Fruit fly (Drosophila melanogaster): Measurements from ENCODE around the gene Pomp.

Gene Pomp

DNA sequence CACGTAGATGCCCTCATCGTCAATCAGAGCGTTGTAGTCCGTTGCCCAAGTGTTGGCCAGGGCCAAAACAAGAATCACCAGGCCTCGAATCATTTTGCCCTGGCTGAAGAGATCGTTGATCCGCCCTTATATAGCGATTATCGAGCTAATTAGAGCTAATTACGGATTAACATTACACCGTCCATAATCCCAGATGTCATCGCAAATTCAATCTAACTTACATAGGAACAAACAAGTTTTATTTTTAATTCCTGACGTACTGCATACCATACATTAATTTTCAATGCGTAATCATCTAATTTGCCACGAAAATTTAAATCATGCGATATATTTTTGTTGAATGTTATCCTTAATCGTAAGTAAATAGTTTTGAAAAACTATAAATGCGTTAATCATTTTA is 29.7 kb downstream of the Pomp start, which contains the start of gene CheB38b:
Gene CheB38b (minus strand): TSS at position 101 of the 400 bp plus-strand sequence.
- no peak for TF ChIP-seq CG17801 (GFP tag; optimal IDR thresholded peaks at IDR 0.05; ENCODE audit: partially characterized antibody)

DNA sequence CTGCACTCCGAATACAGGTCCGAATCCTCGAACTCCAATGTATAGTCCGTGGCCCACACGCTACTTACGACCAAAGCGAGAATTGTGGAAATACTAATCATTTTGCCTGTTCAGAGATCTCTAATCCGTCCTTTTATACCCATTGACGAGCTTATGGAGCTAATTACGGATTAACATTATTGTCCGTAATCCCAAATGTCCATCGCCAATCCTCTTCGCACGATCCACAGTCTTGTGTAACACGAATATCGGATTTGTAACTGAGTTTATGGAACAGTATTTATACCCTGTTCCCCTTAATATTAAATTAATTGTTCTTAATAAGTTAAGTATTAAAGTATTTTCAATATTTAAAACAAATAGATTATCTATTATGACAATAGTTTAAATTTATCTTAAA is 31.0 kb downstream of the Pomp start, which contains the start of gene CheB38a:
Gene CheB38a (minus strand): TSS at position 101 of the 400 bp plus-strand sequence.
- no peak for TF ChIP-seq CG17801 (GFP tag; optimal IDR thresholded peaks at IDR 0.05; ENCODE audit: partially characterized antibody)

DNA sequence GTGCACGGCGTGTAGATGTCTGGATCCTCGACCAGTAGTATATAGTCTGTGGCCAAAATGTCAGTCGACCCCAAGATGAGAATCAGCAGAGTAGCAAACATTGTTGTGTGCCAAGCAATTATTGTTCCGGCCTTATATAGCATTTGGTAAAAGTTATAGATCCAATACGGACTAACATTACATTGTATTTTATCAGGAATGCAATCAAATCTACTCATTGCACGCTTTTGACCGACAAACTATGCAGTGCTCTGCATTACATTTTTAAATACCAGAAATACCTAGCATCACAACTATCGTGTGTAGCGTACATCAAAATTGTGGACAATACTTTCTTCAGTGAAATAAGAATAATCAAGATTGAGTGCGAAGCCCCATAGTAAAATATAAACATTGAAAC is 33.3 kb downstream of the Pomp start, which contains the start of gene CheB38c:
Gene CheB38c (minus strand): TSS at position 101 of the 400 bp plus-strand sequence.
- TF ChIP-seq CG17801 (GFP tag; optimal IDR thresholded peaks at IDR 0.05; ENCODE audit: partially characterized antibody): no peak

DNA sequence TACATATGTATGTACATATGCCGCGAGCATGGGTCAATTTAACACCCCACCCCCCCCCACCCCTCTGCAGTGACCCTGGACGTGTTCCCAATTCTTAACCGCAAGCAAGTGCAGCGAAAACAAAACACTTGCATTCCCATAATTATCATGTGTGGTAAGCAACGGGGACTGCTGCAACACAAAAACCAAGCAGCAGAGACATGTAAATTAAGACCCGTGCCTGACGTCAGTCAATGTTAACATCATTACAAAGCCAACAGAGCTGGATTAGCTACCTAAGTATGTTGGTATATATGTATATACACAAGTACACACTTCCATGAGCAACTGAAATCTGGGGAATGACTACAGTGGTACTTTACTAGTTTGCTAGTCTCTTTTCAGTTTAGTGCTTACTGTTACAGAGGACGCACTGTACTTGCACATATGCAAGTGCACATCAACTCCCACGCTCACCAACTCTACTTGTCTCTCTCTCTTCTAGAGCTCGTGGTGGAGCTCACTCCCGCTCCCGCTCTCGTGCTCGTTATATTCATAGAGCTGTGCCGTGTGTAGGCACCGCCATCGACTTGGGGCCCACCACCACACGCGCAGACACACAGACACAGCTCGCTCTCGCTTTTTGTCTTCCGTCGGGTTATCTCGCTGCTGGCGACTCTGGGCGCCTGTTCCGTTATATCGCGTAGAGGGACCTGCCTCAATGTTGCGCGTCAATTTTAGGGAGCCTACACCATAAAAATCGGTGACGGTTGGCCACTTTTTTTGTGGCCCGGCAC is 34.0 kb downstream of the Pomp start:
- TF ChIP-seq CG17801 (GFP tag; optimal IDR thresholded peaks at IDR 0.05; ENCODE audit: partially characterized antibody): peak; percentile 50

DNA sequence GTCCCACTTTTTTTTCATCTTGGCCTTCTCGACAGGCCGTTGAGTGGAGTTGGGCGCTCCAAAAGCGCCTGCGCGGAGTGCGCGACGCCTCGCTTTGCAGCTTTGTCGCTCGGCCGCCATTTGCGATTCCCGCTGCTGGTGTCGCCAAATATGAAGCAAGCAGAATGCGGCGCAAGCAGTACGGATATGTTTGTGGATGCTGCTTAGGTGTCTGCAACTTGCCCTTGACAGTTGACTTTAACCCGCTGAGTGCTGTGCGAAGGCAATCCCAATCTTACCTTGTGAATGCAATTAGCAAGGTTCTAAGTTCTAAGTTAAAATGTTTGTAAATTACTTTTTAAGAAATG is 34.5 kb downstream of the Pomp start:
- no peak for TF ChIP-seq CG17801 (GFP tag; optimal IDR thresholded peaks at IDR 0.05; ENCODE audit: partially characterized antibody)

DNA sequence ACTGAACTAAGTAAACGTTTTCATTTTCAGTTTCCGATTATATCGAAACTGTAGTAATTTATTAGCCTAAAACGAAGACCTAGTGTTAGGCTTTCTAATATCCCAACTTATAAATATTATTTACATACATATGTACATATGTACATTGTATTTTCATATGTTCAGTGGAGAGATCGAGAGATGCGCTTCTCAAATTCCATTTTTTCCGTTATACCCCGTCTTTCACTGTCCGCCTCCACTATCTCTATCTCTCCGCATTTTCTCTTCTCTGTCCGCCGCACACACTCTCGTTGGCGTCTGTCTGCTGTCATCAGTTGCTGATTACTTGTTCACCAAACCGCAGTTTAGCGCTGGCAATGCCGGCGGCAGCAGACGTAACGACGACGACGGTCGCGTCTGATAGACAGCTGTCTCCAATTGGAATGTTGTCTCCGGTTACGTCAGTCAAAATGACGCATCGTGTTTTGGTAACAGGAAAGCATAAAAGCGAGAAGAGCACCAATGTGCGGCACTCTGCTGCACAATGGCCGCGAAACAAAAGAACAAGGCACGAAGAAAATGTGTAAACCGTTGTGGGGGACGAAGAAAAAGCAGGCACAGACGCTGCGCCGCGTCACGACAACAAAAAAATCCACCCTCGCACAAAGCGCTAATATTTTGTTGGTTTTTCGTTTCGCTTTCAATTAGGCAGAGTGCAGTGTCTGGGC is 35.2 kb downstream of the Pomp start, which contains the start of gene CG9331:
Gene CG9331 (plus strand): TSS at position 340 of the 707 bp plus-strand sequence.
- TF ChIP-seq CG17801 (GFP tag; optimal IDR thresholded peaks at IDR 0.05; ENCODE audit: partially characterized antibody): no peak

DNA sequence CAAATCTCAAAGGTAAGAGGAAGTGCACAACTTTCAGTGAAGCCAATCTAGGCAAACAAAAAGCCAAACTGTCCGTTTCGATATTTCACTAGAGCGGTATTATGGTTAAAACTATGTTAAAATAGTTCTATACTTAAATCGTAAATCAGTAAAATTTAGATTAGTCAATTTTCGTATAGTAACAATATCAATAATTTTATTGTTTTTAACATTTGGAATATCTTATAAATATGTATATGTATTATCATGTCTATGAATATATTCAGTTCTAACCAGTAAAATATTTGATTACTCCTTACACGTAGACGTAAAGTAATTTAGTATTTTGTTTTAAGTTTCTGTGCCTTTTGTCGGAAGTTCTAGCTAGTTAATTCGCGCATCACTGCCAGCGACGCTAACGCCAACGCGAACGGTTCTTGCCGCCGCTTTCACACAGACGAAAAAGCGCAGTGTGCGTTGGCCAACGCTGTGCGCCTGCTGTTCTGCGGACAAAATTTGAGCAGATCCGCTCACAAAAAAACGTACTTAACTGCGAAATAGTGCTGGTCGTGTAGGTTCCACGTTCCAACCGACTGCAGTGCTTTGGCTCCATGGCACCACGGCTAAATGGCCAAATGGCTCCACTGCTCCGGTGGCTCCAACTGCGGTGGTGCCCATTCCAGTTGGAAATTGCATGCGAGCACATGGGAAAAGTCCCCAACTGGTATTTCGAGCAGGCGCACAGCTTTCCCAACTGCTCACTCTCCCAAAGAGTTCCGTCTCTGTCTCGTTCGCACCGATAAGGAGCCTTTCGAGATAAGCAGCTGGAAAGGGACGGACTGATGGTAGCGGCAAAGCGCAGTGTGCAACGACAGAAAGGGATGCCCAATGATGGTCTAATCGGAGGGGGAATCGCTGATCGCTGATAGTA is 36.0 kb downstream of the Pomp start:
- TF ChIP-seq CG17801 (GFP tag; optimal IDR thresholded peaks at IDR 0.05; ENCODE audit: partially characterized antibody): peak; percentile 55

DNA sequence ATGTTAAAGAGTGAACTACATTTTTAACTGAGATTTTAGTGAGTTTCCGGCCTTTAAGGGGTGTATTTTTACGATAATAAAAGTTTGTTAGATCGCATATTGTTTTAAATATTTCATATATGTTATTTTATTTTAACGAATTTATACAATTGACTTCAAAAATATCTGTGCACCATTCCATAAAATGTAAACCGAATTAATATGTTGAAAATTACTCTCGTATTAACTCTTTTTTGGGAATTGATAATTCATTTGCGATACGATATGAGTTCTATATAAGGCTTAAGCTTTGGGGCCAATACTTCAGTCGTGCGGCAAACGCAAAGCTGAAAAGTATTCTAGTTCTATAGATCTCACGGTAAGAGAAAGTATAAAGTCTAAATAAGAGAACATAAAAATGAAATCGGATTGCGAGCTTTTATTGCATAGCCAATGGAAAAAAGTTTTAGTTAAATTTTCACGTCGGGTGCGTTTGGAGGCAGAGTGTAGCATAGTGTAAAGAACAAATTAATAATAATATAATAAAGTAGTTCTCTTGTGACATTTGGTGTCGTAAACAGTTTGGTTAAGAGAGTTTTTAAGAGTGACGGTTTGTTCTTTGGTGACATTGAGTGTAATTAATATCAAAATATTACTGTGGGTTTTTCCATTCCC is 36.8 kb downstream of the Pomp start:
- no peak for TF ChIP-seq CG17801 (GFP tag; optimal IDR thresholded peaks at IDR 0.05; ENCODE audit: partially characterized antibody)

DNA sequence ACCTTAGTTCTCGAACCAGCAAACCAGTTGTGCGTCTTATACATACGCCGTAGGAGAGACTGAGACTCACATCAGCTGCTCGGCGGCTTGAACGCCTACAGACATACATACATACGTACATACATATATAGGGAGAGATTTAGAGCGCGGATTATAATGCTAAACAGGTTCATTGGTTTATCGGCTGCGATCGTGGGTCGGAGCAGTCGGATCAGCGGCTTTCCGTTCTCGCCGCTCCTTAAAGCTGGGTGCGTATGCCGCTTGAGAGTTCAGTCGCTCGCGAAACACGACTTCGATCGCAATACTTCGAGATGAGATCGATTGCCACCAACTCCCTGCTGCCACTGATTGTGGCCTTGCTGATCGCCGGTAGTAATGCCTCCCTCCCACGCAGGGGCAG is 37.8 kb downstream of the Pomp start:
- no peak for TF ChIP-seq CG17801 (GFP tag; optimal IDR thresholded peaks at IDR 0.05; ENCODE audit: partially characterized antibody)

DNA sequence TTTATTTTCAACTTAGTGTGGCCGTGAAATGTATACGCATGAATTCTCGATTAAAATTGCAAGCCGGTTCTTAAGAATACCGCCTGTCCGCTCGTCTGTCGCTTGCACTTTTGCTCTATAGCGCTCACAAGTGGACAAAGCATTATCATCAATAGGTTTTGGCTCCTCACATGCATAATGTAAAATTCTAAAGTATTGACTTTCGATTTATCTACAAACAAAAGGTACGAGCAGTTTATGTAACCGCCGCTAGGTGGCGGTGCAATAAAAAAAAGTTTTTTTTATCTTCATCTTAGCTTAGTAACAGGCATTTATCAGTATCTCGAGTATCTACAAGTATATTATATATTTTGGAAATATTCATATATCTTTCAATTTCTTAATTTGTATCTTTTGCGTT is 38.8 kb downstream of the Pomp start:
- no peak for TF ChIP-seq CG17801 (GFP tag; optimal IDR thresholded peaks at IDR 0.05; ENCODE audit: partially characterized antibody)

DNA sequence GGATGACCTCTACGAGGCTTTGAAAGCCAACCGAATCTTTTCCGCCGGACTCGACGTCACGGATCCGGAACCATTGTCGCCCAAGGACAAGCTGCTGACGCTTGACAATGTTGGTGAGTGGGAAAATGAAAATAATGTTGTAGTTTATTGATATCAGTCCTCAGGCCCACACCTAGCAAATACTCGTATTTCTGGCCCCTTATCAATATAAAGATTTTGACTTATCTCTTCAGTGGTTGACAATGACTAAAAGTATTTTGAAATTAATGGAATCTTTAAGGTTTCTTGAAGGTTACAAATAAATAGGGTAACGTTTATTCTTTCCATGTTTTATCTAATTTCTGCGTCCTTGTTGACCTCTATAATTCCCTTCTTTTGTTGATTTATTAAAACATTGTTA is 39.6 kb downstream of the Pomp start:
- TF ChIP-seq CG17801 (GFP tag; optimal IDR thresholded peaks at IDR 0.05; ENCODE audit: partially characterized antibody): no peak

DNA sequence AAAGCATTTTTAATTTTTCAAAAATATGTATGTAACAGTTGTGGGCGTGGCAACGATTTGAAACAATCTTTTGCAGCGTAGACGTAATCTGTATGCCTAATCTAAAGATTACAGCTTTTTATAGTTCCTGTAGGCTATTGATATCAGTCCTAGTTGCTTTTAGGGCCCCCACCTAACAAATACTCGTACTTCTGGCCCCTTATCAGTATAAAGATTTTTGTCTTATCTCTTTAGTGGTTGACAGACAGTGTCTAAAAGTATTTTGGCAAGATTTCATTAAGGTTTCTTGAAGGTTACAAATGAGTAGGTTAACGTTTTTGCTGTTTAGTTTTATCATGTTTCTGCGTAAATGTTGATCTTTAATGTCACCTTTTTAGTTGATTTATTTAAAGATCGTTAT is 41.2 kb downstream of the Pomp start:
- no peak for TF ChIP-seq CG17801 (GFP tag; optimal IDR thresholded peaks at IDR 0.05; ENCODE audit: partially characterized antibody)

DNA sequence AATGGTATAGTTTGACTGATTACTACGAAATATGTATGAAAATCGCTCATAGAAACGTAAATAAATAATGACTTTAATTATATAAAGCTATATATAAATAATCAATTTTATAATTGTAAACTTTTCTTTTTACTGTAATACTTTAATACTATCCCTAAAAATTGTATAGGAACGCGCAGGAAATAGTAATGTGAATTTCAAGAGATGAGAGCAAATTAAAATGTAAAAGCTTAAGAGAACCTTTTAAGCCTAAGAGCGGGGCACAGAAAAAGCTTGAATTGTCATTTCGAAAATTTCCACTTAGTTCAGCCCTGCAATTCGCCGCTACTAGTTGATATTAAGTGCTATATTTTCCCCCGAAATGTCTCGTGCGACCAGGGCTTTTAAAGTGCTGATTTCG is 41.9 kb downstream of the Pomp start, which contains the start of gene CG31673:
Gene CG31673 (plus strand): TSS at position 301 of the 400 bp plus-strand sequence.
- no peak for TF ChIP-seq CG17801 (GFP tag; optimal IDR thresholded peaks at IDR 0.05; ENCODE audit: partially characterized antibody)

DNA sequence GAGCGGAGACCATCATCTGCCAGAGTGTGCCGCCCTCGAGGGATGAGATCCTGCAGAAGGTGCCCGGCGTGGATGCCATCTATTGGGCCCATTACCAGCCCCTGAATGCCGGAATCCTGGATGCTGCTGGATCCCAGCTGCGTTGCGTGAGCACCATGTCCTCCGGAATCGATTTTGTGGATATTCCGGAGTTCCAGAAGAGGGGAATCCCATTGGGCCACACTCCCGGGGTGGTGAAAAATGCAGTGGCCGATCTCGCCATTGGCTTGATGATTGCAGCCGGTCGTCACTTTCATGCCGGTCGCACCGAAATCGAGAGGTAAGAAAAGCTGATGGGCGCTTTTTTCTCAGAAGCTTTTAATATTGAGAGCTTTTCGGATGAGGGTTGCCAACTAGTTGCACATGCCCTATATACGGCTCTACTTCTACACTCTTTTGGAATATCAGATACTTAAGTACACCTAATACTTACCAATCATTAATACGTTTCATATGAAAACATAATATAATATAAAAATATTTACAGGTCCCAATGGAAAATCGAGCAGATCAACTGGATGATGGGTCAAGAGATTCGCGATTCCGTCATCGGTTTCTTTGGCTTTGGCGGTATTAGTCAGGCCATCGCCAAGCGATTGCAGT is 42.4 kb downstream of the Pomp start:
- TF ChIP-seq CG17801 (GFP tag; optimal IDR thresholded peaks at IDR 0.05; ENCODE audit: partially characterized antibody): peak; percentile 26

Measured in ovary, adult (tissue).